Fruit fly (Drosophila melanogaster) whole organism, embryonic: ENCODE results near the gene Kaz1-ORFB.
A peak's percentile ranks its signal among the peaks of the same experiment; 100 is the strongest.

Experiments
- Bdp1 ChIP-seq: fragments of 200-800 bp; sonication (Bioruptor generic); optimal IDR thresholded peaks from 3 replicates; lab custom pipeline; 2016; ENCODE audit warnings: missing biosample characterization, missing genetic modification characterization
- CG10267 ChIP-seq: fragments of 200-800 bp; sonication (Bioruptor generic); optimal IDR thresholded peaks from 2 replicates; lab custom pipeline; 2018; ENCODE audit warnings: missing biosample characterization, mild to moderate bottlenecking, missing genetic modification characterization, moderate library complexity
- CG10274 ChIP-seq: fragments of 200-800 bp; sonication (Bioruptor generic); optimal IDR thresholded peaks from 3 replicates; lab custom pipeline; 2017; ENCODE audit warnings: missing biosample characterization, mild to moderate bottlenecking, missing genetic modification characterization
- CG10321 ChIP-seq: fragments of 200-800 bp; sonication (Bioruptor generic); IDR thresholded peaks from 2 replicates; pipeline ENCODE4 v1.3.6; 2022; ENCODE audit warnings: missing biosample characterization, missing genetic modification characterization
- CG10431 ChIP-seq: fragments of 200-800 bp; sonication (Bioruptor generic); optimal IDR thresholded peaks from 3 replicates; lab custom pipeline; 2018; ENCODE audit warnings: missing biosample characterization, mild to moderate bottlenecking, missing genetic modification characterization
- CG10979 ChIP-seq: fragments of 200-800 bp; sonication (Bioruptor generic); optimal IDR thresholded peaks from 2 replicates; lab custom pipeline; 2018; ENCODE audit warnings: missing biosample characterization, mild to moderate bottlenecking, missing genetic modification characterization, moderate library complexity
- CG12659 ChIP-seq: fragments of 200-800 bp; sonication (Bioruptor generic); optimal IDR thresholded peaks from 3 replicates; lab custom pipeline; 2017; ENCODE audit warnings: mild to moderate bottlenecking, missing biosample characterization, missing genetic modification reagents, missing genetic modification characterization
- CG13287 ChIP-seq: fragments of 200-800 bp; sonication (Bioruptor generic); IDR thresholded peaks from 2 replicates; pipeline ENCODE4 v1.3.6; 2022; ENCODE audit warnings: missing biosample characterization, missing genetic modification characterization; ENCODE audit not compliant: partially characterized antibody
- CG14860 ChIP-seq: fragments of 200-800 bp; sonication (Bioruptor generic); IDR thresholded peaks from 3 replicates; pipeline ENCODE4 v1.3.6; 2022; ENCODE audit warnings: missing biosample characterization, missing genetic modification characterization; ENCODE audit not compliant: partially characterized antibody
- CG15479 ChIP-seq: fragments of 200-800 bp; sonication (Bioruptor generic); optimal IDR thresholded peaks from 3 replicates; lab custom pipeline; 2019; ENCODE audit warnings: missing biosample characterization, mild to moderate bottlenecking, missing genetic modification characterization, moderate library complexity
- CG16863 ChIP-seq: fragments of 200-800 bp; sonication (Bioruptor generic); optimal IDR thresholded peaks from 3 replicates; lab custom pipeline; 2016; ENCODE audit warnings: missing biosample characterization, missing genetic modification characterization
- CG17186 ChIP-seq: fragments of 200-800 bp; sonication (Bioruptor generic); optimal IDR thresholded peaks from 3 replicates; lab custom pipeline; 2017; ENCODE audit warnings: missing biosample characterization, missing genetic modification reagents, missing genetic modification characterization
- CG17328 ChIP-seq: fragments of 200-800 bp; sonication (Bioruptor generic); IDR thresholded peaks from 2 replicates; pipeline ENCODE4 v1.3.6; 2022; ENCODE audit warnings: missing biosample characterization, missing genetic modification characterization
- CG17802 ChIP-seq: fragments of 200-800 bp; sonication (Bioruptor generic); optimal IDR thresholded peaks from 2 replicates; lab custom pipeline; 2018; ENCODE audit warnings: missing biosample characterization, mild to moderate bottlenecking, missing genetic modification characterization, moderate library complexity
- CG2202 ChIP-seq: fragments of 200-800 bp; sonication (Bioruptor generic); optimal IDR thresholded peaks from 2 replicates; lab custom pipeline; 2018; ENCODE audit warnings: missing biosample characterization, mild to moderate bottlenecking, missing genetic modification characterization
- CG31388 ChIP-seq: fragments of 200-800 bp; sonication (Bioruptor generic); optimal IDR thresholded peaks from 2 replicates; lab custom pipeline; 2016; ENCODE audit warnings: missing biosample characterization, missing genetic modification characterization
- CG4282 ChIP-seq: fragments of 200-800 bp; sonication (Bioruptor generic); optimal IDR thresholded peaks from 2 replicates; lab custom pipeline; 2016; ENCODE audit warnings: missing biosample characterization, missing genetic modification characterization
- CG6689 ChIP-seq: fragments of 200-800 bp; sonication (Bioruptor generic); IDR thresholded peaks from 2 replicates; pipeline ENCODE4 v1.3.6; 2022; ENCODE audit warnings: missing biosample characterization, missing genetic modification characterization
- CG7556 ChIP-seq: fragments of 200-800 bp; sonication (Bioruptor generic); optimal IDR thresholded peaks from 2 replicates; lab custom pipeline; 2017; ENCODE audit warnings: missing biosample characterization, mild to moderate bottlenecking, missing genetic modification characterization
- CG8290 ChIP-seq, 3 experiments: fragments of 200-800 bp; sonication (Bioruptor generic); optimal IDR thresholded peaks; 2 replicates each; lab custom pipeline; 2016 to 2019; ENCODE audit warnings: missing biosample characterization in 3 of 3, missing genetic modification characterization in 3 of 3, mild to moderate bottlenecking in 2 of 3, moderate library complexity in 1 of 3
- CG9727 ChIP-seq: fragments of 200-800 bp; sonication (Bioruptor generic); optimal IDR thresholded peaks from 3 replicates; lab custom pipeline; 2017; ENCODE audit warnings: missing biosample characterization, mild to moderate bottlenecking, missing genetic modification characterization
- CG9817 ChIP-seq: fragments of 200-800 bp; sonication (Bioruptor generic); optimal IDR thresholded peaks from 2 replicates; lab custom pipeline; 2018; ENCODE audit warnings: missing biosample characterization, mild to moderate bottlenecking, missing genetic modification characterization, moderate library complexity
- CoRest ChIP-seq: fragments of 200-800 bp; sonication (Bioruptor generic); optimal IDR thresholded peaks from 3 replicates; lab custom pipeline; 2018; ENCODE audit warnings: missing biosample characterization, mild to moderate bottlenecking, missing genetic modification characterization, moderate library complexity
- Dad ChIP-seq: fragments of 200-800 bp; sonication (Bioruptor generic); optimal IDR thresholded peaks from 3 replicates; lab custom pipeline; 2016; ENCODE audit warnings: missing biosample characterization, missing genetic modification characterization
- Dip2 ChIP-seq: fragments of 200-800 bp; sonication (Bioruptor generic); IDR thresholded peaks from 2 replicates; pipeline ENCODE4 v1.3.6; 2022; ENCODE audit warnings: missing biosample characterization, missing genetic modification characterization
- Dip3 ChIP-seq: fragments of 200-800 bp; sonication (Bioruptor generic); optimal IDR thresholded peaks from 3 replicates; lab custom pipeline; 2016; ENCODE audit warnings: missing biosample characterization, missing genetic modification characterization
- Drgx ChIP-seq: fragments of 200-800 bp; sonication (Bioruptor generic); IDR thresholded peaks from 2 replicates; pipeline ENCODE4 v1.3.6; 2022; ENCODE audit warnings: missing biosample characterization, missing genetic modification characterization
- Fer2 ChIP-seq: fragments of 200-800 bp; sonication (Bioruptor generic); optimal IDR thresholded peaks from 2 replicates; lab custom pipeline; 2018; ENCODE audit warnings: missing biosample characterization, mild to moderate bottlenecking, missing genetic modification characterization, moderate library complexity
- H15 ChIP-seq: fragments of 200-800 bp; sonication (Bioruptor generic); IDR thresholded peaks from 3 replicates; pipeline ENCODE4 v1.3.6; 2022; ENCODE audit warnings: missing biosample characterization, missing genetic modification characterization
- Hr3 ChIP-seq: fragments of 200-800 bp; sonication (Bioruptor generic); optimal IDR thresholded peaks from 3 replicates; lab custom pipeline; 2016; ENCODE audit warnings: missing biosample characterization, missing genetic modification characterization
- Myb ChIP-seq: fragments of 200-800 bp; sonication (Bioruptor generic); optimal IDR thresholded peaks from 2 replicates; lab custom pipeline; 2016; ENCODE audit warnings: missing biosample characterization, missing genetic modification characterization
- Sox100B ChIP-seq: fragments of 200-800 bp; sonication (Bioruptor generic); optimal IDR thresholded peaks from 3 replicates; lab custom pipeline; 2018; ENCODE audit warnings: missing biosample characterization, mild to moderate bottlenecking, missing genetic modification characterization
- Sox102F ChIP-seq: fragments of 200-800 bp; sonication (Bioruptor generic); optimal IDR thresholded peaks from 2 replicates; lab custom pipeline; 2018; ENCODE audit warnings: missing biosample characterization, mild to moderate bottlenecking, missing genetic modification characterization, moderate library complexity
- al ChIP-seq: fragments of 200-800 bp; sonication (Bioruptor generic); IDR thresholded peaks from 2 replicates; pipeline ENCODE4 v1.3.6; 2022; ENCODE audit warnings: missing biosample characterization, missing genetic modification characterization
- bab2 ChIP-seq: fragments of 200-800 bp; sonication (Bioruptor generic); optimal IDR thresholded peaks from 2 replicates; lab custom pipeline; 2016; ENCODE audit warnings: missing biosample characterization, missing genetic modification characterization
- caup ChIP-seq: fragments of 200-800 bp; sonication (Bioruptor generic); optimal IDR thresholded peaks from 3 replicates; lab custom pipeline; 2017; ENCODE audit warnings: missing biosample characterization, mild to moderate bottlenecking, missing genetic modification characterization, moderate library complexity; ENCODE audit not compliant: severe bottlenecking
- crol ChIP-seq: fragments of 200-800 bp; sonication (Bioruptor generic); IDR thresholded peaks from 2 replicates; pipeline ENCODE4 v1.3.6; 2022; ENCODE audit warnings: missing biosample characterization, missing genetic modification characterization
- da ChIP-seq: fragments of 200-800 bp; sonication (Bioruptor generic); optimal IDR thresholded peaks from 2 replicates; lab custom pipeline; 2016; ENCODE audit warnings: missing biosample characterization, missing genetic modification characterization
- dimm ChIP-seq: fragments of 200-800 bp; sonication (Bioruptor generic); IDR thresholded peaks from 2 replicates; pipeline ENCODE4 v1.3.6; 2022; ENCODE audit warnings: missing biosample characterization, missing genetic modification characterization
- ems ChIP-seq: fragments of 200-800 bp; sonication (Bioruptor generic); optimal IDR thresholded peaks from 3 replicates; lab custom pipeline; 2016; ENCODE audit warnings: missing biosample characterization, missing genetic modification characterization
- gsb-n ChIP-seq: fragments of 200-800 bp; sonication (Bioruptor generic); optimal IDR thresholded peaks from 3 replicates; lab custom pipeline; 2018; ENCODE audit warnings: missing biosample characterization, mild to moderate bottlenecking, missing genetic modification characterization
- ind ChIP-seq: fragments of 200-800 bp; sonication (Bioruptor generic); optimal IDR thresholded peaks from 3 replicates; lab custom pipeline; 2016; ENCODE audit warnings: missing biosample characterization, missing genetic modification characterization
- jing ChIP-seq: fragments of 200-800 bp; sonication (Bioruptor generic); optimal IDR thresholded peaks from 2 replicates; lab custom pipeline; 2018; ENCODE audit warnings: missing biosample characterization, mild to moderate bottlenecking, missing genetic modification characterization
- lbe ChIP-seq: fragments of 200-800 bp; sonication (Bioruptor generic); optimal IDR thresholded peaks from 2 replicates; lab custom pipeline; 2016; ENCODE audit warnings: missing biosample characterization, mild to moderate bottlenecking, missing genetic modification characterization
- odd ChIP-seq: fragments of 200-800 bp; sonication (Bioruptor generic); optimal IDR thresholded peaks from 2 replicates; lab custom pipeline; 2017; ENCODE audit warnings: missing biosample characterization, mild to moderate bottlenecking, missing genetic modification characterization
- pnt ChIP-seq: fragments of 200-800 bp; sonication (Bioruptor generic); optimal IDR thresholded peaks from 3 replicates; lab custom pipeline; 2016; ENCODE audit warnings: missing biosample characterization, missing genetic modification characterization
- sisA ChIP-seq: fragments of 200-800 bp; sonication (Bioruptor generic); IDR thresholded peaks from 2 replicates; pipeline ENCODE4 v1.3.6; 2022; ENCODE audit warnings: missing biosample characterization, missing genetic modification characterization
- ssp ChIP-seq: fragments of 200-800 bp; sonication (Bioruptor generic); IDR thresholded peaks from 2 replicates; pipeline ENCODE4 v1.3.6; 2022; ENCODE audit warnings: missing biosample characterization, missing genetic modification characterization
- tio ChIP-seq: fragments of 200-800 bp; sonication (Bioruptor generic); optimal IDR thresholded peaks from 2 replicates; lab custom pipeline; 2017; ENCODE audit warnings: missing biosample characterization, missing genetic modification characterization, inconsistent platforms
- zfh2 ChIP-seq: fragments of 200-800 bp; sonication (Bioruptor generic); optimal IDR thresholded peaks from 2 replicates; lab custom pipeline; 2016; ENCODE audit warnings: missing biosample characterization, missing genetic modification characterization

Kaz1-ORFB gene

dm6 chr3L:246644-247199 lies 30.3 kb downstream of the Kaz1-ORFB start (continued):
- TF ChIP-seq da (GFP tag; lab: Kevin White, UChicago) (peak; percentile 43), crol (GFP tag; lab: Robert Waterston, UW) (no peak), CG4282 (GFP tag; lab: Kevin White, UChicago) (no peak), bab2 (no peak), CG15479 (GFP tag; lab: Kevin White, UChicago) (peak; percentile 76), CG17328 (GFP tag; lab: Robert Waterston, UW) (no peak), jing (GFP tag; lab: Kevin White, UChicago) (no peak), Myb (peak; percentile 98), CG17802 (tag; lab: Kevin White, UChicago) (peak; percentile 42), CG14860 (peak; percentile 67), Drgx (GFP tag; lab: Robert Waterston, UW) (no peak), CoRest (tag; lab: Kevin White, UChicago) (no peak), CG2202 (tag; lab: Kevin White, UChicago) (no peak), CG8290 (GFP tag; optimal IDR thresholded peaks at IDR 0.05; lab: Kevin White, UChicago) (peak; percentile 53), CG8290 (tag; optimal IDR thresholded peaks at IDR 0.05; lab: Kevin White, UChicago) (no peak), ind (no peak), CG10321 (GFP tag; lab: Robert Waterston, UW) (no peak), ems (GFP tag; lab: Kevin White, UChicago) (peak; percentile 27), Dad (GFP tag; lab: Kevin White, UChicago) (peak; percentile 66), Dip2 (GFP tag; lab: Robert Waterston, UW) (no peak), CG13287 (GFP tag; lab: Robert Waterston, UW) (peak; percentile 66; the same call in 1 of the 2 replicates), Hr3 (GFP tag; lab: Kevin White, UChicago) (peak; percentile 2), CG9817 (tag; lab: Kevin White, UChicago) (no peak), lbe (peak; percentile 38), Fer2 (tag; lab: Kevin White, UChicago) (no peak), CG6689 (no peak), zfh2 (GFP tag; lab: Kevin White, UChicago) (peak; percentile 43), H15 (GFP tag; lab: Robert Waterston, UW) (0 out of 3 replicates have a peak, but pooled peaks have one; percentile 40), ssp (GFP tag; lab: Robert Waterston, UW) (peak; percentile 61), CG12659 (GFP tag; lab: Kevin White, UChicago) (peak; percentile 81), Sox102F (GFP tag; lab: Kevin White, UChicago) (no peak), pnt (GFP tag; lab: Kevin White, UChicago) (no peak), tio (GFP tag; lab: Kevin White, UChicago) (no peak), CG7556 (GFP tag; lab: Kevin White, UChicago) (no peak), Sox100B (no peak), CG31388 (GFP tag; lab: Kevin White, UChicago) (no peak), CG9727 (GFP tag; lab: Kevin White, UChicago) (peak; percentile 35), caup (GFP tag; lab: Kevin White, UChicago) (no peak), CG10431 (no peak), CG10267 (tag; lab: Kevin White, UChicago) (peak; percentile 64), sisA (no peak), gsb-n (no peak), dimm (GFP tag; lab: Robert Waterston, UW) (no peak), al (GFP tag; lab: Robert Waterston, UW) (no peak), Dip3 (GFP tag; lab: Kevin White, UChicago) (peak; percentile 34), CG10979 (tag; lab: Kevin White, UChicago) (peak; percentile 19), CG16863 (GFP tag; lab: Kevin White, UChicago) (peak; percentile 26), Bdp1 (peak; percentile 51), CG17186 (GFP tag; lab: Kevin White, UChicago) (peak; percentile 67), odd (GFP tag; lab: Kevin White, UChicago) (no peak), CG10274 (no peak)
